Fruit fly (Drosophila melanogaster): Measurements from ENCODE around the gene CG14153.

DNA sequence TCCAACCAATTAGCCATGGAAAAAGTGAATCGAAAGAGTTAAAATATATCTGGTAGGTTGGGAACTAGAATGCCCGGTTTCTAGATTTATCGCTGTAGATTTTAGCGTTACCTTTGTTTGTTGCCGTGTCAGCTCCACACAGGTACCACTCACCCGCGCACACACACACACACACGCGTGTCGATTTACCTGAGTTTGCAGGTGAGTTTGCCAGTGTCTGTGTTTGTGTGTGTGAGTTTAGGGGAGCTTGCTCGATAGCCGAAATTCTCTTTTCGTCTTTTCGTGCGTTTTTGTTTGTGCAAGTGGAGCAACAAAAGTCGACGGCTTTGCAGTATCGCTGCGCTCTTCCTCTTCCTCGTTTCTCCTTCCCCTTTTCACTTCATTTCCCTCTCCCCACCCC, 24.0 kb downstream of the CG14153 start:
- TF ChIP-seq CG7101 (tag; optimal IDR thresholded peaks at IDR 0.05) (no peak), bab1 (GFP tag; optimal IDR thresholded peaks at IDR 0.05) (no peak), CG7045 (GFP tag; optimal IDR thresholded peaks at IDR 0.05) (no peak), pad (GFP tag; optimal IDR thresholded peaks at IDR 0.05) (no peak), cnc (optimal IDR thresholded peaks at IDR 0.05) (no peak), CG33017 (tag; optimal IDR thresholded peaks at IDR 0.05) (no peak)

Data from whole organism, adult.